Worm (Caenorhabditis elegans) whole organism, young adult: Measurements from ENCODE around the gene Y46D2A.2.

ENCODE experiments used
- T07F8.4 ChIP-seq: sonication (generic microtip); optimal IDR thresholded peaks from 2 replicates; lab custom pipeline; 2016; ENCODE audit warnings: mild to moderate bottlenecking, missing genetic modification characterization, moderate library complexity, missing compliant biosample characterization
- sdz-38 ChIP-seq: sonication (generic microtip); optimal IDR thresholded peaks from 2 replicates; lab custom pipeline; 2016; ENCODE audit warnings: missing genotype, missing genetic modification characterization, missing compliant biosample characterization
- unc-62 ChIP-seq: fragments of 150-350 bp; optimal IDR thresholded peaks from 2 replicates; lab custom pipeline; 2014; ENCODE audit warnings: missing biosample characterization, missing genetic modification reagents, missing genetic modification characterization
- zim-3 ChIP-seq: sonication (generic microtip); optimal IDR thresholded peaks from 2 replicates; lab custom pipeline; 2017; ENCODE audit warnings: mild to moderate bottlenecking, missing genetic modification characterization, moderate library complexity, missing compliant biosample characterization

DNA sequence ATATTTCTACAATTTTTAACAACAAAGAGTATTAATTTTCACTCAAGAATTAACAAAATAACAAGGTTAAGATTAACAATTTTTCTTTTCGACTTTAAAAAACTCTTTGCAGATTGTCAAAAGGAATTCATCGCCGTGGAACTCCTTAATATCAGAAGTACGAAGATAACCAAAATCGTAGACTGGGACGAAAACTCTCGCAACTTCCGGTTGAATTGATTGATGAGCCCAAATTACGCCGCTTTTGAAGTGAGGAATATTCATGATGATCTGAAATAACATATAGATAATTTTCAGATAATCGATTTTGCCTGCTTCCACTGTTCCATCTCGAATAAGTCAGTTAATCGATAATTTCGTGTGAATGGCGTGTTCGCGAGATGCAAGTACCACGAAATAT is 20.6 kb upstream of the Y46D2A.2 start, which contains the start of gene F14D2.15:
- TF ChIP-seq sdz-38 (tag; lab: Kevin White, UChicago): no peak
- TF ChIP-seq unc-62 (GFP tag; lab: Kevin White, UChicago): no peak
- no peak for TF ChIP-seq T07F8.4 (tag; lab: Kevin White, UChicago)
- TF ChIP-seq zim-3 (tag; lab: Kevin White, UChicago): no peak
